Fruit fly (Drosophila melanogaster) ovary, adult (tissue): ENCODE results near the gene daw.

Experiments
- CG17801 ChIP-seq: fragments of 200-800 bp; optimal IDR thresholded peaks from 2 replicates; lab custom pipeline; 2019; ENCODE audit warnings: missing biosample characterization, mild to moderate bottlenecking, missing genetic modification characterization, moderate library complexity; ENCODE audit not compliant: partially characterized antibody

daw gene

DNA sequence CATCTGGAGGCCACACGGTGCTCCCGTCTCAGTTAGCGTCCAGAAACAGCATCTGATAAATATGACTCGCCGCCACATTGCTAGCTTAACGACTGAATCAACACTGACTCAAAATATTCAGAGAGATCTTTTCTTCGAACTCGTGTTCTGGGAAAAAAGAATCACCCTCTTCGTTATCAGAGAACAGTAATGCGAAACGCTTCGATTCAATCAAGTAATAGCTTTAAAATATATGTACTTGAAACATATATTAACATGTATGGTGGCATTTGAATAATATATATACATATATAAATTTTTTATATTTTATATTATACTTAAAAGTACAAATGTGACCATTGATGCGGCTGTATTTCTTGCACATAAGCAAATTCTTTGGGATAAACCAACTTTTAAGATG, 40.6 kb downstream of the daw start, which contains the start of gene CG18557:
CG18557 (minus strand) TSS at position 101 of the 400 bp plus-strand sequence.
- no peak for TF ChIP-seq CG17801 (GFP tag; lab: Kevin White, UChicago)

DNA sequence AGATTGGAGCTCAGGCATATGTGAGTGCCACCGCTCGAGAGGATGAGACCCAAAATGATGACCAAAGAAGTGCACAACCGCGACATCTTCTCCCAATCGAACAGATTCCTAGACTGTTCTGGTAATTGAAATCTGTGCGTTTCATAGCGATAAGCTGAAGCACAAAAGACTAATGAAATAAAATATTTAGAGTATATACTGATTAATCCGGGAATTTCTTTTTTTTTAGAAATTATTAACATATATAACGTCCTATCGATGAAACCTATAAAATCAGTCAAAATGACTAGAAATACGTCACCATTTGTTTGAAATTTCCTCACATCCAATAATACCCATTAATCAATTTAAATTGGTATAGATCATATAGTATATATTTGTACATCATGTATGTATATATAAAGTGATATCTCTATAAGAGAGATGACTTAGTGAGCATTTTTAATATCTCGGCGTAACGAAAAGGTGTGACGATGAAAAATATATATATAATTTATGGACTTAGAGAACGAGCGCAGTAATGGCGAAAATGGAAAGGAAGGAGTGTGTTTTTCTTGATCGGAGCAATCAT, 42.1 kb downstream of the daw start, which contains the start of the genes CG3117 and CG2983:
CG3117 (minus strand) TSS at position 101 of the 571 bp plus-strand sequence.
CG2983 (plus strand) TSS at position 521 of the 571 bp plus-strand sequence.
- no peak for TF ChIP-seq CG17801 (GFP tag; lab: Kevin White, UChicago)

DNA sequence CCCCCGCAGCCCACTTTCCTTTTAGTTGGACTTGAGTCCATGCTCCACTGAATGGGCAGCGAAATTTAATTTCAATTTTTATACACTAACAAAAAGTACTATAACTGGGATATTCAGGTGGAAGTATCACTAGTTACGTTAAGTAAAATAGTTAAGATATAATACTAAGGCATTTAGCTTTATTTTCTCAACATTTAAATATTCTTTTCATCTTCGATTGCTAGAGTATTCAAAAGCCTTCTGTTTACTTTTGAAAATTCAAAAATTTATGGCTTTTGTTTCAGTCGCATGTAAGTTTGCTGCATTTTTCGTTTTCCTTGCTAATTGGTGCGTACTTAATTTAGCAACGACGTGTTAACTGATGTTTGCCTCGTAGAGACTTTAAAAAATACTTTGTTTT, 46.5 kb downstream of the daw start:
- no peak for TF ChIP-seq CG17801 (GFP tag; lab: Kevin White, UChicago)

DNA sequence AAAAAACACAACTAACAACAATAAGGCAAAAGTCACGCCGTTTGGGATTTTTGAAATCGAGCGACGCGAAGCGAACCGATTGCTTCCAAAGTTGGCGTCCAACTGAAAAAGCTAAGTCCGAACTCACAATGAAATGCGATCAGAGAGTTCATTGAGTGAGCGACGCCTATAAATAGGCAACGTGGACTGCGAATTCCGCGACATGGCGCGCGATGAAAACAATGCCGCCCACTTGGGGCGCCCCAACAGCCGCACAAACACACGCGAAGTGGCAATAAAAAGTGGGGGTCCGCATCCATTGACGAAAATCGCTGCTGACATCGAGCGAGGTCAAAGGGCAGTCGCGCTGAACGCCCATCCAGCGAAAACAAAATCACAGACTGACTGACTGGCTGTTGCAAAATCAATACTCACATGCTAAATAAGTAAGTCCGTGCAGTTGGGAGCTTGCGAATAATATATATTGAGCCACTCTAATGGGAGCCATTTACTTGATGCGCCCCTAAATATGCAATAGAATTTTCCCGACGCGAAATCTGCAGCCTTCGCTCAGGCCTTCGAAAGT, 50.2 kb downstream of the daw start:
- TF ChIP-seq CG17801 (GFP tag; lab: Kevin White, UChicago): no peak

DNA sequence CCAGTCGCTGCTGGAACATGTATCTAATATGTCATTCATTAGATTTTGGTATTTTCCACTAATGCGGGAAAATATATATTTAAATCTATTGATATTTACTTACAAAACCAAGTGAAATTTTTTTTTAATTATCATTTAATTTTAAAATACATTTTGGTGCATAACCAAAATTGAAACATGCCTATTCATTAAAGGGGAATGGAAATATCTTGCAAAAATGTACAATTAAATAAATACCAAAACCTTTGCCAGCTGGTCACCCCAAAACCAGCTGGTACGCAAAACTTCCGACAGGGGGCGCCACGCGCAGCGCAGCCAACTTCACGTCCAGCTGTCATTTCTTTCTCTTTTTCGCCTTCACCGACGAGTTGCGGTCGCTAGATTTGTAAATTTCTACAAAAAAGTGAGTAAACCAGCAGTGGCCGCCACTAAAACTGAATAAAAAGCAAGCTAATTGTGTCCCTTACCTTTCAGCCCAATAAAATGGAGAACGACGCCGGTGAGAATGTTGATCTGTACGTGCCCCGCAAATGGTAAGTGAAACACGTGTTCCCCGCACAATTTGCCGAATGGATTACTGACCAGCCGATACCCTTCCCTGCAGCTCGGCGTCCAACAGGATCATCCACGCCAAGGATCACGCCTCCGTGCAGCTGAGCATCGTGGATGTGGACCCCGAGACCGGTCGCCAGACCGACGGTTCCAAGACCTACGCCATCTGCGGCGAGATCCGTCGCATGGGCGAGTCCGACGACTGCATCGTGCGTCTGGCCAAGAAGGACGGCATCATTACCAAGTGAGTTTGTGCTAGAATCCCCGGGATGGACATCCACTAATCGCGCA, 50.9 kb downstream of the daw start, which contains the start of the genes CG3104 and RpS21:
CG3104 (minus strand) TSS at position 6 of the 843 bp plus-strand sequence.
RpS21 (plus strand) TSS at position 298 of the 843 bp plus-strand sequence.
- peak; percentile 74 for TF ChIP-seq CG17801 (GFP tag; lab: Kevin White, UChicago)

DNA sequence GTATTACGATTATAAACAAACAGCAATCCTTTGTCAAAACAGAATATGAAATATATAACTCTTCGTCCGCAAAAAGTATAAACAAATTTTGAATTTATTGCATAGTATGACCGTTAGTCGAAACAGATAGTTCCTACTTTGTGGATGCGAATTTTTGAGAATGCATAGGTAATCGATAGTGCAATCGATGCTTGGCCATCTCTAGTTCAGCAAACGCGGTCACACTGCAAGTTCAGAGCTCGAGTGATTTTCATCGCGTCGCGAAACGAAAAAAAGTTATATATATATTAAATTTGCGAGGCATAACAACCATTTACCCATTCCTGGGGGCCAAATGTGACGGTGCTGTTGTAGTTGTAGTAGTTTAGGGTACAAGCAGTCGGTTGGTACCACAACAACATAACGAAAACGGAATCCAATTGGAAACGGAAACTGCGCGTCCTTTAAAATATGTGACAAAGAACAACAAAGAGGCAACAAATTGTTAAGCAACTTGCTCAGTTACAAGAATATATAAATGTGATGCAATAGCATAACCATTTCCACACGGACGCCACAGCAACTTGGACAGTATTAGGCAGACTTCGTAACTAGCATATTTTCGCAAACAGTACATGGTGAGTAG, 52.0 kb downstream of the daw start, which contains the start of gene CG2991:
CG2991 (plus strand) TSS at position 205 of the 625 bp plus-strand sequence.
- peak; percentile 56 for TF ChIP-seq CG17801 (GFP tag; lab: Kevin White, UChicago)

DNA sequence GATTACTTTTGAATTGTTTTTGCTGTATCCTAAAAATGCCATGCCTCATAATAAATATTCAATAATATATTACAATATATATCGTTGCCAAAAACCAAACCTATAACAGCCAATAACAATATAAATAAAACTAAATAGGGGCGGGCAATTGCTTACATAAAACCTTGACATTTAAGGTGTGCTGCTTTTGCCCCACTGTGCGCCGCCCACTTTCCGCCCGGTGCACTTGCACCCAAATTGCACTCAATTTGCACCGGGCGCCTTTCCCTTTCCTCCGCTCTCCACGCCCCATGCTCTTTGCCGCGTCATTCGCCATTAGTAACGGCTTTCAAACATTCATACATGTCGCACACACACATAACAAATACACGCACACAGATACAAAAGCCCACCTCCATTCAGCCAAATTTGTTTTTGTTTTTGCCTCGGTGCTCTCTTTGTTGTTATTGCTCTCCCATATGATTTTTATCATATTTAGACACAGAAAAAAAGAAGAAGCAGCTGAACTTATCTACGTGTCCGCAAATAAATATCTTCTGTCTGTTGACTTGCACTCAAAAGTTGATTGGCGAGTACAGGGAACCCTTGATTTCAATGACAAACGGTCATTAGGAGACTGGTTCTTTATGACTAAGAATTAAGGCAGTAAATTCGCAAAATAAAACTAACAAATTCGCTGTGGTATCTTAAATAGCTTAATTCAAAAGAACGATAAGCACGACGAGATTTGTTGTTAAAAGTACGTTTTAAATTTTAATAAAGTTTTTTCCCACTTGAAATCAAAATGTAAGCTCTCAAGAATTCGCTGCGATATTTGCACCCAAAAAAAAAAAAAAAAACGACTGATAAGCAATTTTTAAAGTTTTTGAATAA, 53.0 kb downstream of the daw start:
- TF ChIP-seq CG17801 (GFP tag; lab: Kevin White, UChicago): peak; percentile 67

DNA sequence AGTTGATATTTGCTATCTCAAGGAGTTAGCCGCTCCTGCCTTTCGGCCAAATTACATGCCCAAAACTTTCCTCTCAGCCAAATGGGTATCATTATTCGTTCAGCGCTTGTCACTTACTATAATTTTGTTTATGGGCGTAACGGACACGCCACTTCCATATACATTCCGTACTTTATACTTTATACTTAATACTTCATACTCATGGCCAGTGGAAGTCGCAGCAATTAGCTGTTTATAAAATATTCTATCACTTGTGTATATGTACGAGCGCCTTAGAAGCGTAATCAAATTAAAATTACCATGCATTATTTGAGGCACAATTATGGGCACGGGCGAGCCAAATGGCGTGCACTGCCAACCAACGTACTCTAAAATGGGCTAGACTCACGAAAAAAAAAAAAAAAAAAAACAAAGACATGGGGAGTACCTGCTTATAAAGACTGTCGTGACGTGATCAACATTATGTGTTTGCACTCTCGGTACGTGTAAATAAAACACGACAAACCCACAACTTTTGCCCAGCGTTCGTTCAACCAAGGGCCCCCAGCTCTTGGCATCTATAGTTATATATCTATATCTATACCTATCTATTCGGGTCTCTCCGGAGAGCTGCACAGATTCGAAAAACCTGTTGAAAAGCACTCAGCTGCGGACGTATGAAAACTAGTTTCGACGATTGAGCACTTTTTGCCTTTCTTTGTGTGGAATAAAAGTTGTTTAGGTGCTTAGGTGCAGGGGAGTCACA, 56.3 kb downstream of the daw start:
- TF ChIP-seq CG17801 (GFP tag; lab: Kevin White, UChicago): no peak
